Worm (Caenorhabditis elegans) whole organism, mixed stage, embryonic: Measurements from ENCODE around the gene dod-20.

Experiments
- bed-3 ChIP-seq: fragments of 200-800 bp; sonication (Bioruptor generic); optimal IDR thresholded peaks from 3 replicates; lab custom pipeline; 2018; ENCODE audit warnings: mild to moderate bottlenecking, missing genetic modification characterization, moderate library complexity, missing compliant biosample characterization
- blmp-1 ChIP-seq: fragments of 150-350 bp; optimal IDR thresholded peaks from 2 replicates; lab custom pipeline; 2014; ENCODE audit warnings: missing biosample characterization, missing genetic modification characterization
- ceh-43 ChIP-seq: fragments of 200-800 bp; sonication (Bioruptor generic); optimal IDR thresholded peaks from 2 replicates; lab custom pipeline; 2018; ENCODE audit warnings: mild to moderate bottlenecking, missing genetic modification characterization, moderate library complexity, missing compliant biosample characterization
- ces-1 ChIP-seq: fragments of 150-350 bp; optimal IDR thresholded peaks from 2 replicates; lab custom pipeline; 2014; ENCODE audit warnings: missing biosample characterization, missing genetic modification reagents, missing genetic modification characterization
- elt-3 ChIP-seq: fragments of 150-350 bp; optimal IDR thresholded peaks from 2 replicates; lab custom pipeline; 2014; ENCODE audit warnings: missing biosample characterization, missing genetic modification characterization
- ham-2 ChIP-seq: fragments of 200-800 bp; sonication (Bioruptor generic); optimal IDR thresholded peaks from 2 replicates; lab custom pipeline; 2018; ENCODE audit warnings: mild to moderate bottlenecking, missing genetic modification characterization, missing compliant biosample characterization
- lin-13 ChIP-seq: fragments of 150-350 bp; optimal IDR thresholded peaks from 2 replicates; lab custom pipeline; 2014; ENCODE audit warnings: missing biosample characterization, missing genetic modification characterization
- lsy-2 ChIP-seq: fragments of 150-350 bp; optimal IDR thresholded peaks from 2 replicates; lab custom pipeline; 2014; ENCODE audit warnings: missing biosample characterization, missing genetic modification characterization
- nhr-2 ChIP-seq: fragments of 150-350 bp; optimal IDR thresholded peaks from 2 replicates; lab custom pipeline; 2014; ENCODE audit warnings: missing biosample characterization, missing genetic modification characterization
- sptf-1 ChIP-seq: sonication (generic microtip); optimal IDR thresholded peaks from 2 replicates; lab custom pipeline; 2017; ENCODE audit warnings: mild to moderate bottlenecking, missing genetic modification characterization, moderate library complexity, missing compliant biosample characterization
- unc-62 ChIP-seq: fragments of 150-350 bp; optimal IDR thresholded peaks from 2 replicates; lab custom pipeline; 2014; ENCODE audit warnings: missing biosample characterization, missing genetic modification reagents, missing genetic modification characterization
- ztf-11 ChIP-seq: fragments of 150-350 bp; optimal IDR thresholded peaks from 2 replicates; lab custom pipeline; 2014; ENCODE audit warnings: missing biosample characterization, missing genetic modification characterization

DNA sequence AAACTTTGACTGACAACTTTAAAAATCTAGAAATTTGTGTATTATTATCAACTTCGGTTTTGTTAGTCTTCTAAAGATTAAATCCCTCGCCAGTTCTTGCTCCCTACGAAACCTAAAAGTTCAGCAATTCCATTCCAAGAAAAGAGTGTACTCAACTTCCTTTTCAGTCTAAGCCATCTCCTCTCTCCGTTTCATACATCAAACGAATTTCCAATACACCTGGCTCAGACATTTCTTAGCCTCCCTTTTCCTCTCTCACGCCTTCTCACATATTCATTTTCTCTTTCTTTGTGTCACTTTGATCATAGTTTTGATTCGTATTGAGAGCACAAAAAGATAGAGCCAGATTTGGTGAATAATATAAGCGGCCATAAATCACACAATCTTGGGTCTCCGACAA lies 25.9 kb upstream of the dod-20 start, which contains the start of gene nhr-253:
- TF ChIP-seq ztf-11 (tag; lab: Kevin White, UChicago): no peak
- TF ChIP-seq lsy-2: no peak
- no peak for TF ChIP-seq sptf-1 (tag; lab: Kevin White, UChicago)
- TF ChIP-seq ceh-43 (GFP tag; lab: Kevin White, UChicago): no peak
- no peak for TF ChIP-seq unc-62 (GFP tag; lab: Kevin White, UChicago)
- TF ChIP-seq ces-1 (GFP tag; lab: Kevin White, UChicago): no peak
- no peak for TF ChIP-seq bed-3 (GFP tag; lab: Kevin White, UChicago)
- TF ChIP-seq lin-13 (tag; lab: Kevin White, UChicago): no peak
- TF ChIP-seq elt-3 (tag; lab: Kevin White, UChicago): no peak
- no peak for TF ChIP-seq ham-2 (GFP tag; lab: Kevin White, UChicago)
- no peak for TF ChIP-seq blmp-1 (tag; lab: Kevin White, UChicago)
- TF ChIP-seq nhr-2 (tag; lab: Kevin White, UChicago): no peak
